Fruit fly (Drosophila melanogaster) whole organism, embryonic: ENCODE data around the gene CG15728.

Experiments used
- ATbp ChIP-seq: fragments of 200-800 bp; sonication (Bioruptor generic); optimal IDR thresholded peaks from 2 replicates; lab custom pipeline; 2017; ENCODE audit warnings: missing biosample characterization, mild to moderate bottlenecking, missing genetic modification characterization, missing genetic modification reagents
- Atf-2 ChIP-seq: fragments of 200-800 bp; sonication (Bioruptor generic); optimal IDR thresholded peaks from 2 replicates; lab custom pipeline; 2016; ENCODE audit warnings: missing biosample characterization, missing genetic modification characterization
- Atf6 ChIP-seq: fragments of 200-800 bp; sonication (Bioruptor generic); IDR thresholded peaks from 2 replicates; pipeline ENCODE4 v1.3.6; 2022; ENCODE audit warnings: missing biosample characterization, missing genetic modification characterization
- B-H1 ChIP-seq: fragments of 200-800 bp; sonication (Bioruptor generic); IDR thresholded peaks from 3 replicates; pipeline ENCODE4 v1.3.6; 2022; ENCODE audit warnings: missing biosample characterization, missing genetic modification characterization
- BEAF-32 ChIP-seq: fragments of 200-800 bp; sonication (Bioruptor generic); optimal IDR thresholded peaks from 3 replicates; lab custom pipeline; 2017; ENCODE audit warnings: missing biosample characterization, missing genetic modification characterization, mild to moderate bottlenecking, moderate library complexity, missing genetic modification reagents
- Bdp1 ChIP-seq: fragments of 200-800 bp; sonication (Bioruptor generic); optimal IDR thresholded peaks from 3 replicates; lab custom pipeline; 2016; ENCODE audit warnings: missing biosample characterization, missing genetic modification characterization
- Blimp-1 ChIP-seq: fragments of 200-800 bp; sonication (Bioruptor generic); optimal IDR thresholded peaks from 3 replicates; lab custom pipeline; 2018; ENCODE audit warnings: missing biosample characterization, missing genetic modification characterization, mild to moderate bottlenecking, moderate library complexity, missing genetic modification reagents
- Bteb2 ChIP-seq: fragments of 200-800 bp; sonication (Bioruptor generic); optimal IDR thresholded peaks from 2 replicates; lab custom pipeline; 2016; ENCODE audit warnings: missing biosample characterization, missing genetic modification characterization
- CG11695 ChIP-seq: fragments of 200-800 bp; sonication (Bioruptor generic); IDR thresholded peaks from 3 replicates; pipeline ENCODE4 v1.3.6; 2022; ENCODE audit warnings: missing biosample characterization, missing genetic modification characterization
- CG12744 ChIP-seq: fragments of 200-800 bp; sonication (Bioruptor generic); optimal IDR thresholded peaks from 2 replicates; lab custom pipeline; 2016; ENCODE audit warnings: missing biosample characterization, missing genetic modification characterization
- CG14710 ChIP-seq: fragments of 200-800 bp; sonication (Bioruptor generic); optimal IDR thresholded peaks from 3 replicates; lab custom pipeline; 2019; ENCODE audit warnings: missing biosample characterization, mild to moderate bottlenecking, missing genetic modification characterization, moderate library complexity
- CG17328 ChIP-seq: fragments of 200-800 bp; sonication (Bioruptor generic); IDR thresholded peaks from 2 replicates; pipeline ENCODE4 v1.3.6; 2022; ENCODE audit warnings: missing biosample characterization, missing genetic modification characterization
- CG17568 ChIP-seq: fragments of 200-800 bp; sonication (Bioruptor generic); optimal IDR thresholded peaks from 2 replicates; lab custom pipeline; 2018; ENCODE audit warnings: missing biosample characterization, mild to moderate bottlenecking, missing genetic modification characterization, moderate library complexity
- CG17802 ChIP-seq: fragments of 200-800 bp; sonication (Bioruptor generic); optimal IDR thresholded peaks from 2 replicates; lab custom pipeline; 2018; ENCODE audit warnings: missing biosample characterization, mild to moderate bottlenecking, missing genetic modification characterization, moderate library complexity
- CG17912 ChIP-seq: fragments of 200-800 bp; sonication (Bioruptor generic); optimal IDR thresholded peaks from 2 replicates; lab custom pipeline; 2018; ENCODE audit warnings: missing biosample characterization, mild to moderate bottlenecking, missing genetic modification characterization
- CG2678 ChIP-seq: fragments of 200-800 bp; sonication (Bioruptor generic); optimal IDR thresholded peaks from 3 replicates; lab custom pipeline; 2019; ENCODE audit warnings: missing biosample characterization, mild to moderate bottlenecking, missing genetic modification characterization, moderate library complexity
- CG32772 ChIP-seq: fragments of 200-800 bp; sonication (Bioruptor generic); IDR thresholded peaks from 2 replicates; pipeline ENCODE4 v1.3.6; 2022; ENCODE audit warnings: missing biosample characterization, missing genetic modification characterization
- CG4854 ChIP-seq: fragments of 200-800 bp; sonication (Bioruptor generic); optimal IDR thresholded peaks from 2 replicates; lab custom pipeline; 2016; ENCODE audit warnings: missing biosample characterization, missing genetic modification characterization, inconsistent platforms
- CG6254 ChIP-seq: fragments of 200-800 bp; sonication (Bioruptor generic); optimal IDR thresholded peaks from 3 replicates; lab custom pipeline; 2017; ENCODE audit warnings: mild to moderate bottlenecking, missing biosample characterization, missing genetic modification reagents, missing genetic modification characterization
- CG6272 ChIP-seq: fragments of 200-800 bp; sonication (Bioruptor generic); IDR thresholded peaks from 2 replicates; pipeline ENCODE4 v1.3.6; 2022; ENCODE audit warnings: missing biosample characterization, missing genetic modification characterization
- CG6689 ChIP-seq: fragments of 200-800 bp; sonication (Bioruptor generic); IDR thresholded peaks from 2 replicates; pipeline ENCODE4 v1.3.6; 2022; ENCODE audit warnings: missing biosample characterization, missing genetic modification characterization
- CG7271 ChIP-seq: fragments of 200-800 bp; sonication (Bioruptor generic); optimal IDR thresholded peaks from 2 replicates; lab custom pipeline; 2018; ENCODE audit warnings: missing biosample characterization, mild to moderate bottlenecking, missing genetic modification characterization, moderate library complexity
- CG7839 ChIP-seq: fragments of 200-800 bp; sonication (Bioruptor generic); optimal IDR thresholded peaks from 3 replicates; lab custom pipeline; 2018; ENCODE audit warnings: missing biosample characterization, mild to moderate bottlenecking, missing genetic modification characterization, moderate library complexity
- CG8765 ChIP-seq: fragments of 200-800 bp; sonication (Bioruptor generic); IDR thresholded peaks from 2 replicates; pipeline ENCODE4 v1.3.6; 2022; ENCODE audit warnings: missing biosample characterization, missing genetic modification characterization
- CrebB ChIP-seq: fragments of 200-800 bp; sonication (Bioruptor generic); optimal IDR thresholded peaks from 3 replicates; lab custom pipeline; 2018; ENCODE audit warnings: missing biosample characterization, mild to moderate bottlenecking, missing genetic modification characterization
- D19A ChIP-seq: fragments of 200-800 bp; optimal IDR thresholded peaks from 3 replicates; lab custom pipeline; 2019; ENCODE audit warnings: missing biosample characterization, mild to moderate bottlenecking, missing genetic modification characterization, moderate library complexity
- Dbx ChIP-seq: fragments of 200-800 bp; sonication (Bioruptor generic); IDR thresholded peaks from 3 replicates; pipeline ENCODE4 v1.3.6; 2022; ENCODE audit warnings: missing biosample characterization, missing genetic modification characterization
- Drgx ChIP-seq: fragments of 200-800 bp; sonication (Bioruptor generic); IDR thresholded peaks from 2 replicates; pipeline ENCODE4 v1.3.6; 2022; ENCODE audit warnings: missing biosample characterization, missing genetic modification characterization
- E2f1 ChIP-seq: fragments of 200-800 bp; sonication (Bioruptor generic); IDR thresholded peaks from 2 replicates; pipeline ENCODE4 v1.3.6; 2022; ENCODE audit warnings: missing biosample characterization, missing genetic modification characterization
- HLH3B ChIP-seq: fragments of 200-800 bp; sonication (Bioruptor generic); IDR thresholded peaks from 2 replicates; pipeline ENCODE4 v1.3.6; 2022; ENCODE audit warnings: missing biosample characterization, missing genetic modification characterization
- Hsf ChIP-seq: fragments of 200-800 bp; sonication (Bioruptor generic); optimal IDR thresholded peaks from 3 replicates; lab custom pipeline; 2016; ENCODE audit warnings: missing biosample characterization, missing genetic modification characterization
- Lpt ChIP-seq: fragments of >200 bp; optimal IDR thresholded peaks from 2 replicates; lab custom pipeline; 2018; ENCODE audit warnings: missing biosample characterization, missing genetic modification characterization
- MBD-R2 ChIP-seq: fragments of 200-800 bp; sonication (Bioruptor generic); IDR thresholded peaks from 2 replicates; pipeline ENCODE4 v1.3.6; 2022; ENCODE audit warnings: missing biosample characterization, missing genetic modification characterization
- Mad ChIP-seq: fragments of 200-800 bp; sonication (Bioruptor generic); optimal IDR thresholded peaks from 2 replicates; lab custom pipeline; 2016; ENCODE audit warnings: missing biosample characterization, missing genetic modification characterization
- NC2α ChIP-seq: fragments of 200-800 bp; sonication (Bioruptor generic); optimal IDR thresholded peaks from 2 replicates; lab custom pipeline; 2016; ENCODE audit warnings: missing biosample characterization, missing genetic modification characterization
- Nf-YC ChIP-seq: fragments of 200-800 bp; optimal IDR thresholded peaks from 3 replicates; lab custom pipeline; 2019; ENCODE audit warnings: missing biosample characterization, mild to moderate bottlenecking, missing genetic modification characterization, moderate library complexity
- Ptx1 ChIP-seq: fragments of 200-800 bp; sonication (Bioruptor generic); IDR thresholded peaks from 2 replicates; pipeline ENCODE4 v1.3.6; 2022; ENCODE audit warnings: missing biosample characterization, missing genetic modification characterization
- Scr ChIP-seq: fragments of 200-800 bp; sonication (Bioruptor generic); IDR thresholded peaks from 2 replicates; pipeline ENCODE4 v1.3.6; 2022; ENCODE audit warnings: missing biosample characterization, missing genetic modification characterization; ENCODE audit not compliant: partially characterized antibody
- Sin3A ChIP-seq: fragments of >200 bp; optimal IDR thresholded peaks from 2 replicates; lab custom pipeline; 2018
- Sry-β ChIP-seq: fragments of 200-800 bp; sonication (Bioruptor generic); optimal IDR thresholded peaks from 2 replicates; lab custom pipeline; 2018; ENCODE audit warnings: missing biosample characterization, mild to moderate bottlenecking, missing genetic modification characterization, moderate library complexity
- YL-1 ChIP-seq: fragments of 200-800 bp; sonication (Bioruptor generic); optimal IDR thresholded peaks from 3 replicates; lab custom pipeline; 2017; ENCODE audit warnings: missing biosample characterization, mild to moderate bottlenecking, missing genetic modification characterization
- ac ChIP-seq: fragments of 200-800 bp; sonication (Bioruptor generic); optimal IDR thresholded peaks from 3 replicates; lab custom pipeline; 2017; ENCODE audit warnings: missing biosample characterization, mild to moderate bottlenecking, missing genetic modification characterization
- corto ChIP-seq: fragments of 200-800 bp; sonication (Bioruptor generic); optimal IDR thresholded peaks from 2 replicates; lab custom pipeline; 2016; ENCODE audit warnings: missing biosample characterization, mild to moderate bottlenecking, missing genetic modification characterization, moderate library complexity
- dmrt99B ChIP-seq: fragments of 200-800 bp; sonication (Bioruptor generic); optimal IDR thresholded peaks from 2 replicates; lab custom pipeline; 2018; ENCODE audit warnings: missing biosample characterization, mild to moderate bottlenecking, missing genetic modification characterization, moderate library complexity
- kay ChIP-seq: fragments of 200-800 bp; sonication (Bioruptor generic); optimal IDR thresholded peaks from 2 replicates; lab custom pipeline; 2016; ENCODE audit warnings: missing biosample characterization, missing genetic modification characterization
- pnt ChIP-seq: fragments of 200-800 bp; sonication (Bioruptor generic); optimal IDR thresholded peaks from 3 replicates; lab custom pipeline; 2016; ENCODE audit warnings: missing biosample characterization, missing genetic modification characterization
- ranshi ChIP-seq: fragments of 200-800 bp; sonication (Bioruptor generic); IDR thresholded peaks from 2 replicates; pipeline ENCODE4 v1.3.6; 2022; ENCODE audit warnings: missing biosample characterization, missing genetic modification characterization
- sim ChIP-seq: fragments of 200-800 bp; sonication (Bioruptor generic); IDR thresholded peaks from 2 replicates; pipeline ENCODE4 v1.3.6; 2022; ENCODE audit warnings: missing biosample characterization, missing genetic modification characterization
- sima ChIP-seq: fragments of 200-800 bp; sonication (Bioruptor generic); optimal IDR thresholded peaks from 2 replicates; lab custom pipeline; 2016; ENCODE audit warnings: missing biosample characterization, missing genetic modification characterization
- toy ChIP-seq: fragments of 200-800 bp; sonication (Bioruptor generic); IDR thresholded peaks from 2 replicates; pipeline ENCODE4 v1.3.6; 2022; ENCODE audit warnings: missing biosample characterization, missing genetic modification characterization
- vvl ChIP-seq: fragments of 200-800 bp; sonication (Bioruptor generic); IDR thresholded peaks from 2 replicates; pipeline ENCODE4 v1.3.6; 2022; ENCODE audit warnings: missing biosample characterization, missing genetic modification characterization

The CG15728 gene

DNA sequence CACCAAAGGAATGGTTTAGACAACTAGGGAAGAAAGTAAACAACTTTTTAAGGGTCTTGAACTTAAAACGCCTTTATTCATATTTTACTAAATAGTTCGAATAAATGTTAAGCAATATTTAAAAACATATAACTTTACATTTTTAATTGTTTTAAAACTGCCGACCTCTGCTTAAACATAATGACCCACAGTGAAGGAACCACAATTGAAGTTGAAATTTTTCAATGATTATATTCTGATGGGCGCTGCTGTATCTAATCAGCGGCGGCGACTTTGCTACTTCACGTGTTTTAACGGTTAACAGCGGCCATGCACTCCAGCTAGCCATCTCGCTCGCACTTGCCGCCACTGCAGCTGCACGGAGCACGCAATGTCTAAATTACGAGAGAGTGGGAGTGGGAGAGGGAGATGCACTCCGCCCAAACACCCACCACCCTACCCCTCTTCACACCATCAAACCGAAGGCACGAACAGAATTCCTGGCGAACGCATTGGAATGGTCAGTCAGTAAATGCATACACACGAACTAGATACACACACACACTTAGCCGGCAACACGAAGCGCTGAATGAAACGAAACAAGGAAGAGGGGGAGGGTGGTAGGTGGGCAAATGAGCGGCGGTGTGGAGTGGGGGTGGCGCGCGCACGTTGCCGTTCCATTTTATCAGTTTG is 45.3 kb upstream of the CG15728 start (continued):
- TF ChIP-seq CG17568 (GFP tag; lab: Kevin White, UChicago) (no peak), HLH3B (GFP tag; lab: Robert Waterston, UW) (no peak), Bteb2 (GFP tag; lab: Kevin White, UChicago) (peak; percentile 31), Atf-2 (GFP tag; lab: Kevin White, UChicago) (peak; percentile 16), ranshi (GFP tag; lab: Robert Waterston, UW) (no peak), Drgx (GFP tag; lab: Robert Waterston, UW) (no peak; the same call in none of the 2 replicates), CG7839 (tag; lab: Kevin White, UChicago) (peak; percentile 83), CG17802 (tag; lab: Kevin White, UChicago) (peak; percentile 4), E2f1 (GFP tag; lab: Robert Waterston, UW) (no peak), CG32772 (GFP tag; lab: Robert Waterston, UW) (peak; percentile 42; the same call in 1 of the 2 replicates), Blimp-1 (peak; percentile 68), Dbx (GFP tag; lab: Robert Waterston, UW) (no peak), CG6254 (GFP tag; lab: Kevin White, UChicago) (no peak), Atf6 (GFP tag; lab: Robert Waterston, UW) (peak; percentile 61), ATbp (peak; percentile 36), CG8765 (no peak), CG6272 (GFP tag; lab: Robert Waterston, UW) (no peak), MBD-R2 (GFP tag; lab: Robert Waterston, UW) (no peak; the same call in 1 of the 2 replicates), corto (no peak), kay (GFP tag; lab: Kevin White, UChicago) (no peak), CG17328 (GFP tag; lab: Robert Waterston, UW) (0 out of 2 replicates have a peak, but pooled peaks have one; percentile 31), vvl (GFP tag; lab: Robert Waterston, UW) (peak; percentile 56), CG11695 (GFP tag; lab: Robert Waterston, UW) (peak; percentile 41; the same call in 1 of the 3 replicates), Sin3A (lab: Kevin White, UChicago) (no peak), pnt (GFP tag; lab: Kevin White, UChicago) (peak; percentile 4), Lpt (GFP tag; lab: Kevin White, UChicago) (no peak), sima (GFP tag; lab: Kevin White, UChicago) (no peak), Hsf (peak; percentile 67), D19A (tag; lab: Kevin White, UChicago) (peak; percentile 96), CG17912 (GFP tag; lab: Kevin White, UChicago) (no peak), dmrt99B (tag; lab: Kevin White, UChicago) (peak; percentile 78), CG4854 (peak; percentile 18), B-H1 (GFP tag; lab: Robert Waterston, UW) (peak; percentile 23; the same call in 1 of the 3 replicates), CG7271 (tag; lab: Kevin White, UChicago) (no peak), CG14710 (tag; lab: Kevin White, UChicago) (peak; percentile 61), Bdp1 (GFP tag; lab: Kevin White, UChicago) (peak; percentile 18), CG6689 (GFP tag; lab: Robert Waterston, UW) (peak; percentile 52; the same call in 1 of the 2 replicates), Scr (GFP tag; lab: Robert Waterston, UW) (no peak), NC2α (GFP tag; lab: Kevin White, UChicago) (no peak), ac (GFP tag; lab: Kevin White, UChicago) (no peak), BEAF-32 (GFP tag; lab: Kevin White, UChicago) (no peak), Mad (GFP tag; lab: Kevin White, UChicago) (no peak), CG12744 (GFP tag; lab: Kevin White, UChicago) (peak; percentile 19), sim (GFP tag; lab: Robert Waterston, UW) (no peak), YL-1 (GFP tag; lab: Kevin White, UChicago) (no peak), toy (GFP tag; lab: Robert Waterston, UW) (no peak), CrebB (tag; lab: Kevin White, UChicago) (no peak), CG2678 (tag; lab: Kevin White, UChicago) (peak; percentile 86), Ptx1 (GFP tag; lab: Robert Waterston, UW) (peak; percentile 51), Sry-β (GFP tag; lab: Kevin White, UChicago) (peak; percentile 2), Nf-YC (no peak)
